Worm (Caenorhabditis elegans) whole organism, young adult: ENCODE results near the gene K10H10.13.

ENCODE experiments used
- T07F8.4 ChIP-seq: sonication (generic microtip); optimal IDR thresholded peaks from 2 replicates; lab custom pipeline; 2016; ENCODE audit warnings: mild to moderate bottlenecking, missing genetic modification characterization, moderate library complexity, missing compliant biosample characterization
- ama-1 ChIP-seq, 3 experiments: fragments of 150-350 bp in 1 of 3; sonication (generic microtip) in 2 of 3; optimal IDR thresholded peaks; 2 replicates each; lab custom pipeline; 2014 to 2018; ENCODE audit warnings: missing biosample characterization in 2 of 3, missing genetic modification characterization in 2 of 3, missing genetic modification reagents in 2 of 3
- dpl-1 ChIP-seq: fragments of 150-350 bp; optimal IDR thresholded peaks from 2 replicates; lab custom pipeline; 2014; ENCODE audit warnings: missing biosample characterization, missing genetic modification reagents, missing genetic modification characterization
- ets-4 ChIP-seq: fragments of 200-800 bp; sonication (Bioruptor generic); optimal IDR thresholded peaks from 2 replicates; lab custom pipeline; 2018; ENCODE audit warnings: mild to moderate bottlenecking, missing genetic modification characterization, missing compliant biosample characterization
- hlh-12 ChIP-seq: sonication (generic microtip); optimal IDR thresholded peaks from 2 replicates; lab custom pipeline; 2016; ENCODE audit warnings: missing genetic modification characterization, missing compliant biosample characterization
- madf-6 ChIP-seq: fragments of 200-800 bp; sonication (Bioruptor generic); IDR thresholded peaks from 2 replicates; pipeline ENCODE4 v1.3.6; 2022; ENCODE audit warnings: missing genetic modification reagents, missing genetic modification characterization, missing compliant biosample characterization
- pha-4 ChIP-seq: fragments of 150-350 bp; sonication (generic microtip); optimal IDR thresholded peaks from 2 replicates; lab custom pipeline; 2014; ENCODE audit warnings: missing biosample characterization, missing genetic modification reagents, missing genetic modification characterization
- sea-2 ChIP-seq: fragments of 200-800 bp; sonication (Bioruptor generic); IDR thresholded peaks from 2 replicates; pipeline ENCODE4 v1.3.6; 2022; ENCODE audit warnings: missing genetic modification characterization, missing compliant biosample characterization
- unc-62 ChIP-seq: fragments of 150-350 bp; optimal IDR thresholded peaks from 2 replicates; lab custom pipeline; 2014; ENCODE audit warnings: missing biosample characterization, missing genetic modification reagents, missing genetic modification characterization
- zim-3 ChIP-seq: sonication (generic microtip); optimal IDR thresholded peaks from 2 replicates; lab custom pipeline; 2017; ENCODE audit warnings: mild to moderate bottlenecking, missing genetic modification characterization, moderate library complexity, missing compliant biosample characterization

ce11 chrII:14483813-14484212, 27.3 kb downstream of the K10H10.13 start:
- TF ChIP-seq pha-4 (tag; lab: Kevin White, UChicago), result no peak
- TF ChIP-seq madf-6 (GFP tag; lab: Robert Waterston, UW), result no peak
- TF ChIP-seq ama-1 (optimal IDR thresholded peaks at IDR 0.05; lab: Kevin White, UChicago), result no peak
- no peak for TF ChIP-seq ama-1 (GFP tag; optimal IDR thresholded peaks at IDR 0.05; lab: Kevin White, UChicago)
- no peak for TF ChIP-seq hlh-12 (tag; lab: Kevin White, UChicago)
- TF ChIP-seq T07F8.4 (tag; lab: Kevin White, UChicago), result no peak
- no peak for TF ChIP-seq unc-62 (GFP tag; lab: Kevin White, UChicago)
- no peak for TF ChIP-seq sea-2
- TF ChIP-seq zim-3 (tag; lab: Kevin White, UChicago), result no peak
- no peak for TF ChIP-seq ets-4 (GFP tag; lab: Kevin White, UChicago)
- TF ChIP-seq dpl-1 (GFP tag; lab: Kevin White, UChicago), result no peak
